Worm (Caenorhabditis elegans) whole organism, L1 larva: ENCODE data around the gene oac-2.

Experiments used
- egl-27 ChIP-seq, 2 experiments: fragments of 150-350 bp in 1 of 2; sonication (generic microtip); optimal IDR thresholded peaks; 3 replicates each; lab custom pipeline; 2017 to 2018; ENCODE audit warnings: missing biosample characterization in 2 of 2, missing genetic modification characterization in 2 of 2, missing genetic modification reagents in 2 of 2
- jun-1 ChIP-seq: fragments of 150-350 bp; optimal IDR thresholded peaks from 2 replicates; lab custom pipeline; 2014; ENCODE audit warnings: missing biosample characterization, missing genetic modification reagents, missing genetic modification characterization
- lin-13 ChIP-seq: fragments of 150-350 bp; optimal IDR thresholded peaks from 2 replicates; lab custom pipeline; 2014; ENCODE audit warnings: missing biosample characterization, missing genetic modification reagents, missing genetic modification characterization

DNA sequence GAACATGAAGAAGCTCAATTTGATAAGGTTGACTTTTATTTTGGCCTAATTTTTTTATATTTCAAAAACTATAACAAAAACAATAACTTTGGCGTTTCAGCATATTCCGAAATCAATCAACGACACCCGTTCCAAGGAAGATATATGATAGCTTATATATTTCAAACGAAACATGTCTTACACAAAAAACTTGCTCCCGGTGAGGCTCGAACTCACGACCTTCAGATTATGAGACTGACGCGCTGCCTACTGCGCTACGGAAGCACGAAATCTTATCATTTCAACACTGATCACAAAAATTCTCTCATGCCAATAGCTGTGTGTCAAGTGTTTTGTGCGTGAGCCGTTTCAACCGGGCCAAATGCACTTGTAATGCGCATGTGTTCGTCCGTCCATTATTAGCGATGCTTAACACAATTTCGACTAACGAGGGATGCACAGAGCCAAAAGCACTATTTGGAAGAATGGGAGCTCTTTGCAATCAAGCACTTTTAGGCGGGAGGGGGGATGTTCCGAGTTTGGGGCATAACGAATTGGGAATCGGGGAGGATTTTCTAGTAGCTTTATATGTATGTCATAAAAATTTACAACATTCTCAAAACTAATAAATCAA lies 19.7 kb downstream of the oac-2 start:
- TF ChIP-seq lin-13 (no peak), egl-27 (tag; optimal IDR thresholded peaks at IDR 0.05; lab: Kevin White, UChicago) (no peak), jun-1 (tag; lab: Kevin White, UChicago) (no peak)
